Worm (Caenorhabditis elegans) whole organism, L4 larva: ENCODE measurements around the gene pot-1.
A peak's percentile ranks its signal among the peaks of the same experiment; 100 is the strongest.

Source experiments
- F37D6.2 ChIP-seq: sonication (generic microtip); optimal IDR thresholded peaks from 2 replicates; lab custom pipeline; 2016; ENCODE audit warnings: mild to moderate bottlenecking, missing genetic modification characterization, missing compliant biosample characterization
- R02D3.7 ChIP-seq: fragments of 150-350 bp; sonication (generic microtip); optimal IDR thresholded peaks from 3 replicates; lab custom pipeline; 2014; ENCODE audit warnings: missing biosample characterization, missing genetic modification characterization
- T26A8.4 ChIP-seq: fragments of 200-800 bp; sonication (Bioruptor generic); IDR thresholded peaks from 2 replicates; pipeline ENCODE4 v1.3.6; 2022; ENCODE audit warnings: missing genetic modification characterization, missing compliant biosample characterization
- Y5F2A.4 ChIP-seq: fragments of 200-800 bp; sonication (Bioruptor generic); optimal IDR thresholded peaks from 2 replicates; lab custom pipeline; 2018; ENCODE audit warnings: mild to moderate bottlenecking, missing genetic modification characterization, missing compliant biosample characterization
- Y75B8A.6 ChIP-seq: fragments of 200-800 bp; sonication (Bioruptor generic); IDR thresholded peaks from 2 replicates; pipeline ENCODE4 v1.3.6; 2022; ENCODE audit warnings: missing genetic modification reagents, missing genetic modification characterization, missing compliant biosample characterization
- ZK337.2 ChIP-seq: fragments of 200-800 bp; sonication (Bioruptor generic); IDR thresholded peaks from 2 replicates; pipeline ENCODE4 v1.3.6; 2022; ENCODE audit warnings: missing genetic modification reagents, missing genetic modification characterization, missing compliant biosample characterization
- ZK546.5 ChIP-seq, 2 experiments: sonication (generic microtip); optimal IDR thresholded peaks; 2 replicates each; lab custom pipeline; 2017; ENCODE audit warnings: missing biosample characterization in 2 of 2, missing genetic modification characterization in 2 of 2
- ama-1 ChIP-seq: fragments of 150-350 bp; optimal IDR thresholded peaks from 2 replicates; lab custom pipeline; 2014; ENCODE audit warnings: inconsistent platforms, mixed read lengths
- attf-4 ChIP-seq: sonication (generic microtip); optimal IDR thresholded peaks from 3 replicates; lab custom pipeline; 2017; ENCODE audit warnings: missing biosample characterization, missing genetic modification characterization
- ceh-32 ChIP-seq: sonication (generic microtip); optimal IDR thresholded peaks from 2 replicates; lab custom pipeline; 2016; ENCODE audit warnings: mild to moderate bottlenecking, missing genetic modification characterization, missing compliant biosample characterization; ENCODE audit not compliant: poor library complexity
- ceh-44 ChIP-seq: fragments of 200-800 bp; sonication (Bioruptor generic); IDR thresholded peaks from 2 replicates; pipeline ENCODE4 v1.3.6; 2022; ENCODE audit warnings: missing genetic modification reagents, missing genetic modification characterization, missing compliant biosample characterization
- ctbp-1 ChIP-seq: fragments of 200-800 bp; sonication (Bioruptor generic); IDR thresholded peaks from 2 replicates; pipeline ENCODE4 v1.3.6; 2022; ENCODE audit warnings: missing genetic modification reagents, missing genetic modification characterization, missing compliant biosample characterization
- daf-16 ChIP-seq, 3 experiments: sonication (generic microtip); optimal IDR thresholded peaks; 2 replicates each; lab custom pipeline; 2016 to 2017; ENCODE audit warnings: missing genetic modification characterization in 3 of 3, missing genetic modification reagents in 3 of 3, mild to moderate bottlenecking in 2 of 3, missing compliant biosample characterization in 2 of 3, missing biosample characterization in 1 of 3, moderate library complexity in 1 of 3
- daf-19 ChIP-seq: fragments of 200-800 bp; sonication (Bioruptor generic); conservative IDR thresholded peaks from 2 replicates; pipeline ENCODE4 v1.3.6; 2022; ENCODE audit warnings: missing genetic modification characterization, missing compliant biosample characterization
- daf-8 ChIP-seq: fragments of 200-800 bp; sonication (Bioruptor generic); IDR thresholded peaks from 2 replicates; pipeline ENCODE4 v1.3.6; 2022; ENCODE audit warnings: missing genetic modification characterization, missing compliant biosample characterization
- dmd-8 ChIP-seq: fragments of 200-800 bp; sonication (Bioruptor generic); IDR thresholded peaks from 2 replicates; pipeline ENCODE4 v1.3.6; 2022; ENCODE audit warnings: missing genetic modification characterization, missing compliant biosample characterization
- dpl-1 ChIP-seq: fragments of 150-350 bp; optimal IDR thresholded peaks from 2 replicates; lab custom pipeline; 2014; ENCODE audit warnings: missing biosample characterization, missing genetic modification reagents, missing genetic modification characterization
- duxl-1 ChIP-seq: sonication (generic microtip); optimal IDR thresholded peaks from 2 replicates; lab custom pipeline; 2016; ENCODE audit warnings: mild to moderate bottlenecking, missing genetic modification characterization, moderate library complexity, missing compliant biosample characterization; ENCODE audit not compliant: poor library complexity
- dve-1 ChIP-seq: sonication (generic microtip); optimal IDR thresholded peaks from 2 replicates; lab custom pipeline; 2017; ENCODE audit warnings: antibody characterized with exemption, mild to moderate bottlenecking, missing genetic modification characterization, missing compliant biosample characterization; ENCODE audit not compliant: insufficient read depth
- egl-43 ChIP-seq: fragments of 200-800 bp; sonication (Bioruptor generic); IDR thresholded peaks from 2 replicates; pipeline ENCODE4 v1.3.6; 2022; ENCODE audit warnings: missing genetic modification reagents, missing genetic modification characterization, missing compliant biosample characterization
- fkh-10 ChIP-seq: fragments of 150-350 bp; optimal IDR thresholded peaks from 2 replicates; lab custom pipeline; 2014; ENCODE audit warnings: missing biosample characterization, missing genetic modification reagents, missing genetic modification characterization
- fos-1 ChIP-seq: fragments of 150-350 bp; optimal IDR thresholded peaks from 2 replicates; lab custom pipeline; 2014; ENCODE audit warnings: missing biosample characterization, missing genetic modification characterization
- hif-1 ChIP-seq, 2 experiments: sonication (generic microtip); optimal IDR thresholded peaks; 2 replicates each; lab custom pipeline; 2016 to 2017; ENCODE audit warnings: missing compliant biosample characterization in 2 of 2, missing genetic modification characterization in 2 of 2, missing genetic modification reagents in 2 of 2, missing genotype in 2 of 2, mild to moderate bottlenecking in 1 of 2
- hmg-1.1 ChIP-seq: fragments of 200-800 bp; sonication (Bioruptor generic); IDR thresholded peaks from 2 replicates; pipeline ENCODE4 v1.3.6; 2022; ENCODE audit warnings: missing genetic modification reagents, missing genetic modification characterization, missing compliant biosample characterization
- jun-1 ChIP-seq: fragments of 150-350 bp; optimal IDR thresholded peaks from 2 replicates; lab custom pipeline; 2014; ENCODE audit warnings: missing biosample characterization, missing genetic modification reagents, missing genetic modification characterization
- lim-7 ChIP-seq: fragments of 200-800 bp; sonication (Bioruptor generic); IDR thresholded peaks from 2 replicates; pipeline ENCODE4 v1.3.6; 2022; ENCODE audit warnings: missing genetic modification characterization, missing compliant biosample characterization
- lin-15B ChIP-seq: fragments of 150-350 bp; sonication (generic microtip); optimal IDR thresholded peaks from 3 replicates; lab custom pipeline; 2014; ENCODE audit warnings: missing biosample characterization, missing genetic modification characterization
- lin-29 ChIP-seq: fragments of 200-800 bp; sonication (Bioruptor generic); IDR thresholded peaks from 2 replicates; pipeline ENCODE4 v1.3.6; 2022; ENCODE audit warnings: missing genetic modification reagents, missing genetic modification characterization, missing compliant biosample characterization
- lsy-2 ChIP-seq, 2 experiments: fragments of 150-350 bp in 1 of 2; sonication (generic microtip) in 1 of 2; optimal IDR thresholded peaks; 2 replicates each; lab custom pipeline; 2014 to 2017; ENCODE audit warnings: missing biosample characterization in 2 of 2, missing genetic modification characterization in 2 of 2
- madf-9 ChIP-seq: fragments of 200-800 bp; sonication (Bioruptor generic); conservative IDR thresholded peaks from 2 replicates; pipeline ENCODE4 v1.3.6; 2022; ENCODE audit warnings: missing genetic modification reagents, missing genetic modification characterization, missing compliant biosample characterization
- mdl-1 ChIP-seq, 2 experiments: fragments of 150-350 bp in 1 of 2; sonication (generic microtip) in 1 of 2; optimal IDR thresholded peaks; 2 replicates each; lab custom pipeline; 2014 to 2017; ENCODE audit warnings: missing biosample characterization in 2 of 2, missing genetic modification characterization in 2 of 2
- mdt-29 ChIP-seq: fragments of 200-800 bp; sonication (Bioruptor generic); IDR thresholded peaks from 2 replicates; pipeline ENCODE4 v1.3.6; 2022; ENCODE audit warnings: missing genetic modification reagents, missing genetic modification characterization, missing compliant biosample characterization
- nhr-10 ChIP-seq: fragments of 150-350 bp; optimal IDR thresholded peaks from 2 replicates; lab custom pipeline; 2014; ENCODE audit warnings: missing biosample characterization, missing genetic modification characterization
- nhr-102 ChIP-seq: sonication (generic microtip); optimal IDR thresholded peaks from 2 replicates; lab custom pipeline; 2016; ENCODE audit warnings: mild to moderate bottlenecking, missing genetic modification characterization, moderate library complexity, missing compliant biosample characterization
- nhr-237 ChIP-seq: sonication (generic microtip); optimal IDR thresholded peaks from 2 replicates; lab custom pipeline; 2017; ENCODE audit warnings: missing biosample characterization, missing genetic modification characterization
- nhr-25 ChIP-seq: sonication (generic microtip); optimal IDR thresholded peaks from 2 replicates; lab custom pipeline; 2017; ENCODE audit warnings: missing genetic modification characterization, mild to moderate bottlenecking, missing compliant biosample characterization, antibody characterized with exemption, moderate library complexity, borderline replicate concordance; ENCODE audit not compliant: insufficient read depth
- nhr-41 ChIP-seq: fragments of 200-800 bp; sonication (Bioruptor generic); IDR thresholded peaks from 2 replicates; pipeline ENCODE4 v1.3.6; 2022; ENCODE audit warnings: missing genetic modification reagents, missing genetic modification characterization, missing compliant biosample characterization
- nhr-48 ChIP-seq: sonication (generic microtip); optimal IDR thresholded peaks from 2 replicates; lab custom pipeline; 2016; ENCODE audit warnings: mild to moderate bottlenecking, missing genetic modification characterization, missing compliant biosample characterization
- nhr-6 ChIP-seq: fragments of 150-350 bp; optimal IDR thresholded peaks from 2 replicates; lab custom pipeline; 2014; ENCODE audit warnings: missing biosample characterization, missing genetic modification characterization
- pha-4 ChIP-seq, 2 experiments: fragments of 150-350 bp in 1 of 2; fragments of 200-800 bp in 1 of 2; sonication (Bioruptor generic) in 1 of 2; IDR thresholded peaks in 1 of 2; optimal IDR thresholded peaks in 1 of 2; 2 replicates each; pipeline versions ENCODE4 v1.3.6 to Lab custom; 2014 to 2022; ENCODE audit warnings: missing genetic modification characterization in 2 of 2, missing genetic modification reagents in 2 of 2, missing biosample characterization in 1 of 2, missing compliant biosample characterization in 1 of 2
- php-3 ChIP-seq: fragments of 200-800 bp; sonication (Bioruptor generic); IDR thresholded peaks from 2 replicates; pipeline ENCODE4 v1.3.6; 2022; ENCODE audit warnings: missing genetic modification reagents, missing genetic modification characterization, missing compliant biosample characterization
- saeg-2 ChIP-seq: fragments of 200-800 bp; sonication (Bioruptor generic); IDR thresholded peaks from 2 replicates; pipeline ENCODE4 v1.3.6; 2022; ENCODE audit warnings: missing genetic modification reagents, missing genetic modification characterization, missing compliant biosample characterization
- set-16 ChIP-seq: fragments of 200-800 bp; sonication (Bioruptor generic); IDR thresholded peaks from 2 replicates; pipeline ENCODE4 v1.3.6; 2022; ENCODE audit warnings: missing genetic modification reagents, missing genetic modification characterization, missing compliant biosample characterization
- spr-3 ChIP-seq: fragments of 200-800 bp; sonication (Bioruptor generic); optimal IDR thresholded peaks from 2 replicates; lab custom pipeline; 2018; ENCODE audit warnings: mild to moderate bottlenecking, missing genetic modification characterization, missing compliant biosample characterization
- tra-1 ChIP-seq: fragments of 200-800 bp; sonication (Bioruptor generic); IDR thresholded peaks from 2 replicates; pipeline ENCODE4 v1.3.6; 2022; ENCODE audit warnings: missing genetic modification reagents, missing genetic modification characterization, missing compliant biosample characterization
- unc-130 ChIP-seq: sonication (generic microtip); optimal IDR thresholded peaks from 2 replicates; lab custom pipeline; 2016; ENCODE audit warnings: missing genetic modification reagents, missing genetic modification characterization, missing compliant biosample characterization
- vab-7 ChIP-seq: fragments of 200-800 bp; sonication (Bioruptor generic); IDR thresholded peaks from 2 replicates; pipeline ENCODE4 v1.3.6; 2022; ENCODE audit warnings: missing genetic modification reagents, missing genetic modification characterization, missing compliant biosample characterization

pot-1 gene

DNA sequence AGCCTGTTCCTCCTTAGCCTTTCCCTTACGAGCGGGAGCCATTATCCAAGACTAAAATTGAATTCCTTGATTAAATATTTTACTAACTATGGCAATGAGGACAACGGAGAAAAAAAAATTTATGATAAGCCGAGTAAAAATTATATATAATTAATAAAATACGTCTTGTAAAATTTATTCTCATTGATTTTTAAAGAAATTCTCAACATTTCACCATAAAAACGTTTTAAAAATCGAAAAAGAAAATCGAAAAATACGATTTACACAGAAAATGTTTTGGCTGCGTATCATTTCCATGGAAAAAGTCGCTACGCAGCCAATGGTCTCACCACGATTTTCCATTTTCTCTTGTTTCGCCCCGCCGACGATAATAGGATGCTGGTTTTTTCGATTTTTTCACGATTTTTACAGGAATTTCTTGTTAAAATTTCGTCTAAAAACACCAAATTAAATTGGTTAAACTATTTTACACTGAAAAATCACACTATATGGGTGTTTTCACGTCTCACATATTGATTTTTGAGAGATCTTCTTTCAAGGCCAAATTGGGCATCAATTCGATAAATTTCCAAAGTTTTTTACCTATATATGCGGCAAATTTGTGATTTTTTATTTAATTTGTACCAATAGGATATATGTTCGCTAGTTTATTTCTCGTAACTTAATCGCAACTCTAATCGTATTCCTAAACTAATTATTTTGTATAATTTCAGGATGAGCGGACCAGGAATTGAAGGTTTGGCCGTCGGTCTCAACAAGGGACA lies 46.2 kb upstream of the pot-1 start, which contains the start of the genes rps-14 and rpl-36:
Gene rps-14, minus strand, starts transcription at position 51 of the 764 bp plus-strand sequence.
Gene rpl-36, plus strand, starts transcription at position 714 of the 764 bp plus-strand sequence.
- TF ChIP-seq lim-7 (GFP tag; lab: Robert Waterston, UW) (no peak), hmg-1.1 (GFP tag; lab: Robert Waterston, UW) (peak; percentile 62; the same call in 1 of the 2 replicates), nhr-48 (tag; lab: Kevin White, UChicago) (peak; percentile 35), jun-1 (tag; lab: Kevin White, UChicago) (peak; percentile 21), tra-1 (0 out of 2 replicates have a peak, but pooled peaks have one; percentile 42), ctbp-1 (GFP tag; lab: Robert Waterston, UW) (no peak), vab-7 (GFP tag; lab: Robert Waterston, UW) (no peak), daf-8 (GFP tag; lab: Robert Waterston, UW) (no peak), ZK337.2 (no peak), nhr-25 (tag; lab: Kevin White, UChicago) (peak; percentile 62), set-16 (GFP tag; lab: Robert Waterston, UW) (no peak), spr-3 (GFP tag; lab: Kevin White, UChicago) (peak; percentile 16), R02D3.7 (tag; lab: Kevin White, UChicago) (no peak), fos-1 (tag; lab: Kevin White, UChicago) (no peak), hif-1 (tag; optimal IDR thresholded peaks at IDR 0.05; lab: Kevin White, UChicago) (peak in 1 of 2 experiments; percentile 64), php-3 (no peak), mdt-29 (GFP tag; lab: Robert Waterston, UW) (no peak), fkh-10 (GFP tag; lab: Kevin White, UChicago) (peak; percentile 49), dmd-8 (GFP tag; lab: Robert Waterston, UW) (no peak), nhr-102 (peak; percentile 75), nhr-6 (tag; lab: Kevin White, UChicago) (peak; percentile 86), ceh-44 (GFP tag; lab: Robert Waterston, UW) (no peak), duxl-1 (peak; percentile 76), dpl-1 (peak; percentile 89), ZK546.5 (tag; optimal IDR thresholded peaks at IDR 0.05; lab: Kevin White, UChicago) (peak in 1 of 2 experiments; percentile 85), pha-4 (GFP tag; IDR thresholded peaks at IDR 0.05; lab: Robert Waterston, UW) (peak; percentile 35; the same call in 1 of the 2 replicates), pha-4 (tag; optimal IDR thresholded peaks at IDR 0.05; lab: Kevin White, UChicago) (peak; percentile 92), nhr-41 (GFP tag; lab: Robert Waterston, UW) (no peak), unc-130 (GFP tag; lab: Kevin White, UChicago) (no peak), egl-43 (no peak), daf-19 (no peak), ceh-32 (no peak), T26A8.4 (GFP tag; lab: Robert Waterston, UW) (peak; percentile 59; the same call in 1 of the 2 replicates), ama-1 (lab: Kevin White, UChicago) (peak; percentile 71), nhr-10 (tag; lab: Kevin White, UChicago) (no peak), daf-16 (GFP tag; optimal IDR thresholded peaks at IDR 0.05; lab: Kevin White, UChicago) (peak in 1 of 2 experiments; percentile 33), daf-16 (tag; optimal IDR thresholded peaks at IDR 0.05; lab: Kevin White, UChicago) (peak; percentile 57), nhr-237 (tag; lab: Kevin White, UChicago) (no peak), saeg-2 (no peak), Y5F2A.4 (GFP tag; lab: Kevin White, UChicago) (no peak), lin-29 (GFP tag; lab: Robert Waterston, UW) (peak; percentile 12; the same call in 1 of the 2 replicates), dve-1 (tag; lab: Kevin White, UChicago) (peak; percentile 95), Y75B8A.6 (GFP tag; lab: Robert Waterston, UW) (no peak), attf-4 (tag; lab: Kevin White, UChicago) (no peak), lin-15B (tag; lab: Kevin White, UChicago) (peak; percentile 34), mdl-1 (tag; optimal IDR thresholded peaks at IDR 0.05; lab: Kevin White, UChicago) (peak in 1 of 2 experiments; percentile 16), F37D6.2 (tag; lab: Kevin White, UChicago) (peak; percentile 57), lsy-2 (tag; optimal IDR thresholded peaks at IDR 0.05; lab: Kevin White, UChicago) (peak; percentile 43 to 96), madf-9 (GFP tag; lab: Robert Waterston, UW) (no peak)
